Worm (Caenorhabditis elegans) whole organism, dauer: Measurements from ENCODE around the gene mcm-7.
"Not testable (repeated sequence)": the region's sequence is repeated elsewhere in the genome, so short reads cannot be mapped to it uniquely, and the experiment has no call there.

Experiments used
- unc-62 ChIP-seq: sonication (generic microtip); optimal IDR thresholded peaks from 2 replicates; lab custom pipeline; 2017; ENCODE audit warnings: missing biosample characterization, missing genetic modification reagents, missing genetic modification characterization

mcm-7 gene

ce11 chrV:4346799-4347198 lies at the start of gene mcm-7:
Gene mcm-7 (plus strand): TSS chrV:4347166.
- no peak for TF ChIP-seq unc-62

ce11 chrV:4298579-4298978 lies 48.4 kb upstream of the mcm-7 start, which contains the start of gene ZC132.11:
Gene ZC132.11 (minus strand): TSS chrV:4298679.
- no peak for TF ChIP-seq unc-62

- no peak for TF ChIP-seq unc-62
These were observed 47.2 kb upstream of the mcm-7 start, which contains the start of gene ZC132.3 for ce11 chrV:4299741-4300140. Gene ZC132.3 (minus strand): TSS chrV:4299841.

DNA sequence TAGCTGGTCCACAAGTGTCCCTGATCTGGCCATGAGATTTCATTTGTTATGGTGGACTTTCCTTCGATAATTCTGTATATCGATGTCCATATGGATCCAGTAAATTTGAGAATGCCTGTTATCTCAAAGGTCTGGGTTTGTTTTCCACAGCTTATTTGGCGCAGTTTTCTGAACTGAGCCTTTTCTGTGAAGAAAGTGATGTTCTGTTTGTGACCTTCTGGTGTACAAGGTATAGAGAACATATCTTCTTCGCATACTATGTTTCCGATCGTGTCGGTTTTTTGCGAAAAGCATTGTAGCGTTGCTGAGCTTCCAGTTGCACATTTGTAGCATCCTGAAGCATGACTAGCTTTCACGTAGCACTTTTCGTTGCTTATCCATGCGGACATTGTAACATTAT lies 44.1 kb upstream of the mcm-7 start:
- TF ChIP-seq unc-62, result no peak

- no peak for TF ChIP-seq unc-62
These were observed 43.2 kb upstream of the mcm-7 start for ce11 chrV:4303793-4304192.

ce11 chrV:4304240-4304639 lies 42.7 kb upstream of the mcm-7 start:
- no peak for TF ChIP-seq unc-62

- no peak for TF ChIP-seq unc-62
These were observed 31.9 kb upstream of the mcm-7 start, which contains the start of gene srh-192 for ce11 chrV:4315057-4315456. Gene srh-192 (minus strand): TSS chrV:4315157.

DNA sequence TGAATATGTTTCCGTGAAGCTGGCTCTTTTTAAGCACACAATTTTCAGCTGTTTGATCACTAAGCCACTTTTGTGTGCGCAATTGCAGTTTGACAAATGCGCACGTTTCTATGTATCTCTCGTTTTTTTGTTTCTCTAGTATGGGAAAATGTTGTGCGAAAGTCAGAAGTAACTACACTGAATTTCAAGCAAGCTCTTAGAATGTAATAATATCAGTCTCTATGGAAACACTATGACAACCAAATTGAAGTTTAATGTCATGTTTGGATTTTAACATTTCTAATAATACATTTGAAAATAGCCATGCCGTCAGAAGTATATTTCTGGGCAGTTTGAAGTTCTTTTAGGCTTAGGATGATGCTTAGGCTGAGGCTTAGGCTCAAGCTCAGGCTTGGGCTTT lies 27.1 kb upstream of the mcm-7 start, which contains the start of gene ZC132.9:
Gene ZC132.9 (minus strand): TSS at position 101 of the 400 bp plus-strand sequence.
- no peak for TF ChIP-seq unc-62

- no peak for TF ChIP-seq unc-62
These were observed 24.3 kb upstream of the mcm-7 start, which contains the start of gene R02D1.2 for ce11 chrV:4322706-4323105. Gene R02D1.2 (minus strand): TSS chrV:4322806.

DNA sequence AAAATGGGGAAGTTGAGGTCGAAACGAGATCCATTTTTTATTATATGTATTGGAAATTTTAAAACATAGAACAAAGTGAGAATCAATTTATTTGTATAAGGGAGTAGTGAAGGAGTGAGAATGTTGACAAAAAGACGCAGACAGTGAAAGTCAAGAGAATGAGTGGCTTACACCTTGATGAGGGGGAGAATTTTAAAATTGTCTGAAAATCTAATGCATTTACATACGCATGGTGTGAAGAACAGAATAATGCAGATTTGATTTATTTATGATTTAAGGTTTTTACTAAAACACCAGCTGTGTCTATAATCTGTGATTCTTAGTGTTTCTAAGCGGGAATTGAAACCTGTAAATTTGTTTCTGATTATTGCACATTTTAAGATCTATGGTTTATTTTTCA lies 21.6 kb upstream of the mcm-7 start, which contains the start of gene nhr-125:
Gene nhr-125 (minus strand): TSS at position 101 of the 400 bp plus-strand sequence.
- no peak for TF ChIP-seq unc-62

- TF ChIP-seq unc-62, result no peak
These were observed 20.1 kb upstream of the mcm-7 start, which contains the start of gene D2063.1 for ce11 chrV:4326841-4327240. Gene D2063.1 (plus strand): TSS chrV:4327121.

ce11 chrV:4330820-4331219 lies 16.1 kb upstream of the mcm-7 start:
- no peak for TF ChIP-seq unc-62

DNA sequence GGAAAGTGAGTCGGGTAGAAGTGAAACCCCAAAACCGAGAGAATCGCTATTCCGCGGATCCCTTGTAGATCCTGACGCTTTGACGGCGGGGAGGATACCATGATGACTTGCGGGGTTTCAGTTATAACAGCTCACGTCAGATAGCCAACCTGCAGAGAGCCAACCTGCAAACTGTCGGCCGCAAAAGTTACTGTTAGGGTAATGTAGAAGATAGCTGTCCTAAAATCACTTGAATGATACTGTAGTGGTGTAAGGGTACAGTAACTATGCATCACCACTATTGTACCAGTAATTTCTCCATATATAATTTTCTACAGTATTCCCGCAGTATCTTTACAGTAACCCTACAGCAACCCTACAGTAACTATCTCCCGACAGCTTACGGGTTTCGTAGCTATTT lies 14.5 kb upstream of the mcm-7 start, which contains the start of gene oac-12:
Gene oac-12 (minus strand): TSS at position 101 of the 400 bp plus-strand sequence.
- TF ChIP-seq unc-62, result no peak

DNA sequence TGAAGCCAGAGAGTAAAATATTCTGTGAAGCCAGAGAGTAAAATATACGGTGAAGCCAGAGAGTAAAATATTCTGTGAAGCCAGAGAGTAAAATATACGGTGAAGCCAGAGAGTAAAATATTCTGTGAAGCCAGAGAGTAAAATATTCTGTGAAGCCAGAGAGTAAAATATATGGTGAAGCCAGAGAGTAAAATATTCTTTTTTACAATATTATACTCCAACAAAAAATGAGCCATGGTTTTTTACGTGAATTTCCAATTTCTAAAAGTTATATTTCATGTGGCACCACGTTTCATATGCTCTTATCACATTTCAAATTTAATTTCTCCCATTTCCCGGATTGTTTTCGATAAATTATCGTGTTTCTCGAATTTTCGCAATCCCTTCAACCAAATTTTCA lies 10.5 kb upstream of the mcm-7 start, which contains the start of gene irld-1:
Gene irld-1 (plus strand): TSS at position 301 of the 400 bp plus-strand sequence.
- not testable (repeated sequence) for TF ChIP-seq unc-62

DNA sequence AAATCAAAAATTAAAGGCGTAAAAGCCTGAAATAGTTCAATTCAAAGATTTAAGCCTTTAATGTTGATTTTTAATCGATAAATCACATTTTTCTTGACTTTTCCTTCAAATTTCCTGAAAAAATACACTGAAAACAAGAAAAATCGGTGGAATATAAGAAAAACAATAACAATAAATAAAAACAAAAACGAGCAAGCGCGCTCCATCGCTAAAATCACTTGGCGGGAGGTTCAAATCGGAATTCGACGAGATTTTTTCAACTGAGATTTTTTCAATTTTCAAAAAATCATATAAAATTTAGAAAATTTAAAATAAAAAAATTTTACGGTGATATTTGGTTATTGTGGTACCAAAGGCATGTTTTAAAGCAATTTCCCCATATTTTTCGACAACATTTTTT lies 7.5 kb upstream of the mcm-7 start:
- no peak for TF ChIP-seq unc-62

DNA sequence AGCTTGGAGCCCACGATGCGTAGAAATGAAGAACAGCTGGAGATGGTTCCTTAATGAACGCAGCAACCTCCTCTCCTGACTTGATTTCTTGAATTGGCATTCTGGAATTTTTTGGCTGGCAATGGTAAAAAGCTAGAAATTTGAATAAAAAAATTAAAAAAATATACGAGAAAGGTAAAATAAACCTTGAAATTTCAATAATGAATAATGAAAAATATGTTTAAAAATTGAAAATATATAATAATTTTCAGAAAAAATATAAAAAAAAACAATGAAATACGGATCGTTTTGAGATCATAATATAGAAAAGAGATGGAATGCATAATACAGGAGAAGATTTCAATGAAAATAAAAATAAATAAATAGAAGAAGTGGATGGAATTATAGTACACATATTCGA lies 5.8 kb upstream of the mcm-7 start, which contains the start of gene glrx-3:
Gene glrx-3 (minus strand): TSS at position 101 of the 400 bp plus-strand sequence.
- TF ChIP-seq unc-62, result no peak

ce11 chrV:4341736-4342135 lies 5.2 kb upstream of the mcm-7 start:
- TF ChIP-seq unc-62, result no peak

ce11 chrV:4345714-4346113 lies 1.3 kb upstream of the mcm-7 start, which contains the start of gene figl-1:
Gene figl-1 (minus strand): TSS chrV:4345999.
- no peak for TF ChIP-seq unc-62

ce11 chrV:4346325-4346724 lies 641 bp upstream of the mcm-7 start, which contains the start of gene hpo-18:
Gene hpo-18 (minus strand): TSS chrV:4346425.
- no peak for TF ChIP-seq unc-62
